Fruit fly (Drosophila melanogaster) whole organism, embryonic: ENCODE measurements around the gene corn.

Experiments used
- Ada2b ChIP-seq: fragments of 200-800 bp; sonication (Bioruptor generic); IDR thresholded peaks from 2 replicates; pipeline ENCODE4 v1.3.6; 2022; ENCODE audit warnings: missing biosample characterization, missing genetic modification characterization
- Atf6 ChIP-seq: fragments of 200-800 bp; sonication (Bioruptor generic); IDR thresholded peaks from 2 replicates; pipeline ENCODE4 v1.3.6; 2022; ENCODE audit warnings: missing biosample characterization, missing genetic modification characterization
- Blimp-1 ChIP-seq: fragments of 200-800 bp; sonication (Bioruptor generic); optimal IDR thresholded peaks from 3 replicates; lab custom pipeline; 2018; ENCODE audit warnings: missing biosample characterization, missing genetic modification characterization, mild to moderate bottlenecking, moderate library complexity, missing genetic modification reagents
- CG1024 ChIP-seq: fragments of 200-800 bp; sonication (Bioruptor generic); IDR thresholded peaks from 2 replicates; pipeline ENCODE4 v1.3.6; 2022; ENCODE audit warnings: missing biosample characterization, missing genetic modification characterization
- CG10959 ChIP-seq: fragments of 200-800 bp; sonication (Bioruptor generic); IDR thresholded peaks from 2 replicates; pipeline ENCODE4 v1.3.6; 2022; ENCODE audit warnings: missing biosample characterization, missing genetic modification characterization
- CG11093 ChIP-seq: fragments of 200-800 bp; sonication (Bioruptor generic); IDR thresholded peaks from 3 replicates; pipeline ENCODE4 v1.3.6; 2022; ENCODE audit warnings: missing biosample characterization, missing genetic modification characterization
- CG12071 ChIP-seq: fragments of 200-800 bp; sonication (Bioruptor generic); optimal IDR thresholded peaks from 3 replicates; lab custom pipeline; 2018; ENCODE audit warnings: missing biosample characterization, mild to moderate bottlenecking, missing genetic modification characterization
- CG1233 ChIP-seq: fragments of 200-800 bp; sonication (Bioruptor generic); optimal IDR thresholded peaks from 4 replicates; lab custom pipeline; 2018; ENCODE audit warnings: missing biosample characterization, mild to moderate bottlenecking, missing genetic modification characterization
- CG14965 ChIP-seq: fragments of 200-800 bp; sonication (Bioruptor generic); optimal IDR thresholded peaks from 2 replicates; lab custom pipeline; 2016; ENCODE audit warnings: missing biosample characterization, missing genetic modification characterization, borderline replicate concordance
- CG15269 ChIP-seq: fragments of 200-800 bp; sonication (Bioruptor generic); optimal IDR thresholded peaks from 2 replicates; lab custom pipeline; 2018; ENCODE audit warnings: missing biosample characterization, mild to moderate bottlenecking, missing genetic modification characterization, moderate library complexity
- CG16813 ChIP-seq: fragments of 200-800 bp; sonication (Bioruptor generic); IDR thresholded peaks from 3 replicates; pipeline ENCODE4 v1.3.6; 2022; ENCODE audit warnings: missing biosample characterization, missing genetic modification characterization; ENCODE audit not compliant: partially characterized antibody
- CG17186 ChIP-seq: fragments of 200-800 bp; sonication (Bioruptor generic); optimal IDR thresholded peaks from 3 replicates; lab custom pipeline; 2017; ENCODE audit warnings: missing biosample characterization, missing genetic modification reagents, missing genetic modification characterization
- CG17359 ChIP-seq: fragments of 200-800 bp; sonication (Bioruptor generic); optimal IDR thresholded peaks from 3 replicates; lab custom pipeline; 2018; ENCODE audit warnings: missing biosample characterization, mild to moderate bottlenecking, missing genetic modification characterization, moderate library complexity
- CG17361 ChIP-seq: fragments of 200-800 bp; sonication (Bioruptor generic); IDR thresholded peaks from 3 replicates; pipeline ENCODE4 v1.3.6; 2022; ENCODE audit warnings: missing biosample characterization, missing genetic modification characterization
- CG1832 ChIP-seq: fragments of 200-800 bp; sonication (Bioruptor generic); optimal IDR thresholded peaks from 2 replicates; lab custom pipeline; 2017; ENCODE audit warnings: missing biosample characterization, mild to moderate bottlenecking, missing genetic modification characterization, inconsistent platforms
- CG2712 ChIP-seq: fragments of 200-800 bp; optimal IDR thresholded peaks from 3 replicates; lab custom pipeline; 2019; ENCODE audit warnings: missing biosample characterization, mild to moderate bottlenecking, missing genetic modification characterization, moderate library complexity
- CG34422 ChIP-seq: fragments of 200-800 bp; sonication (Bioruptor generic); IDR thresholded peaks from 3 replicates; pipeline ENCODE4 v1.3.6; 2022; ENCODE audit warnings: missing biosample characterization, missing genetic modification characterization
- CG3726 ChIP-seq: fragments of 200-800 bp; sonication (Bioruptor generic); IDR thresholded peaks from 3 replicates; pipeline ENCODE4, ENCODE4 v1.3.6; 2022; ENCODE audit warnings: missing biosample characterization, missing genetic modification characterization
- CG3847 ChIP-seq: fragments of 200-800 bp; sonication (Bioruptor generic); IDR thresholded peaks from 2 replicates; pipeline ENCODE4 v1.3.6; 2022; ENCODE audit warnings: missing biosample characterization, missing genetic modification characterization
- CG6654 ChIP-seq: fragments of 200-800 bp; sonication (Bioruptor generic); optimal IDR thresholded peaks from 2 replicates; lab custom pipeline; 2017; ENCODE audit warnings: missing biosample characterization, mild to moderate bottlenecking, missing genetic modification characterization
- CG8924 ChIP-seq: fragments of 200-800 bp; optimal IDR thresholded peaks from 3 replicates; lab custom pipeline; 2019; ENCODE audit warnings: missing biosample characterization, mild to moderate bottlenecking, missing genetic modification characterization, moderate library complexity
- CG9437 ChIP-seq: fragments of 200-800 bp; sonication (Bioruptor generic); optimal IDR thresholded peaks from 2 replicates; lab custom pipeline; 2018; ENCODE audit warnings: missing biosample characterization, mild to moderate bottlenecking, missing genetic modification characterization
- CG9817 ChIP-seq: fragments of 200-800 bp; sonication (Bioruptor generic); optimal IDR thresholded peaks from 2 replicates; lab custom pipeline; 2018; ENCODE audit warnings: missing biosample characterization, mild to moderate bottlenecking, missing genetic modification characterization, moderate library complexity
- Chrac-16 ChIP-seq: fragments of 200-800 bp; sonication (Bioruptor generic); optimal IDR thresholded peaks from 3 replicates; lab custom pipeline; 2016; ENCODE audit warnings: missing biosample characterization, missing genetic modification characterization
- CoRest ChIP-seq: fragments of 200-800 bp; sonication (Bioruptor generic); optimal IDR thresholded peaks from 3 replicates; lab custom pipeline; 2018; ENCODE audit warnings: missing biosample characterization, mild to moderate bottlenecking, missing genetic modification characterization, moderate library complexity
- Dll ChIP-seq: fragments of 200-800 bp; sonication (Bioruptor generic); IDR thresholded peaks from 4 replicates; pipeline ENCODE4 v1.3.6; 2022; ENCODE audit warnings: missing biosample characterization, missing genetic modification characterization; ENCODE audit not compliant: partially characterized antibody
- Eip74EF ChIP-seq, 2 experiments: fragments of 200-800 bp in 1 of 2; fragments of >200 bp in 1 of 2; sonication (Bioruptor generic) in 1 of 2; optimal IDR thresholded peaks; 2 replicates each; lab custom pipeline; 2017 to 2019; ENCODE audit warnings: missing biosample characterization in 2 of 2, missing genetic modification characterization in 2 of 2, mild to moderate bottlenecking in 1 of 2, moderate library complexity in 1 of 2
- GATAe ChIP-seq: fragments of 200-800 bp; sonication (Bioruptor generic); conservative IDR thresholded peaks from 2 replicates; pipeline ENCODE4 v1.3.6; 2022; ENCODE audit warnings: missing biosample characterization, missing genetic modification characterization
- NFAT ChIP-seq: fragments of 200-800 bp; sonication (Bioruptor generic); IDR thresholded peaks from 2 replicates; pipeline ENCODE4 v1.3.6; 2022; ENCODE audit warnings: missing biosample characterization, missing genetic modification characterization
- Nf-YC ChIP-seq: fragments of 200-800 bp; optimal IDR thresholded peaks from 3 replicates; lab custom pipeline; 2019; ENCODE audit warnings: missing biosample characterization, mild to moderate bottlenecking, missing genetic modification characterization, moderate library complexity
- Pdp1 ChIP-seq, 2 experiments: fragments of 200-800 bp; sonication (Bioruptor generic); optimal IDR thresholded peaks; 3 replicates each; lab custom pipeline; 2016; ENCODE audit warnings: missing biosample characterization in 2 of 2, missing genetic modification characterization in 2 of 2, mild to moderate bottlenecking in 1 of 2, moderate library complexity in 1 of 2
- Sin3A ChIP-seq: fragments of >200 bp; optimal IDR thresholded peaks from 2 replicates; lab custom pipeline; 2018
- Sox102F ChIP-seq: fragments of 200-800 bp; sonication (Bioruptor generic); optimal IDR thresholded peaks from 2 replicates; lab custom pipeline; 2018; ENCODE audit warnings: missing biosample characterization, mild to moderate bottlenecking, missing genetic modification characterization, moderate library complexity
- Spps ChIP-seq: fragments of 200-800 bp; sonication (Bioruptor generic); optimal IDR thresholded peaks from 2 replicates; lab custom pipeline; 2018; ENCODE audit warnings: missing biosample characterization, mild to moderate bottlenecking, missing genetic modification characterization
- Taf1 ChIP-seq: fragments of 200-800 bp; sonication (Bioruptor generic); IDR thresholded peaks from 2 replicates; pipeline ENCODE4 v1.3.6; 2022; ENCODE audit warnings: missing biosample characterization, missing genetic modification characterization
- Xrp1 ChIP-seq: fragments of 200-800 bp; sonication (Bioruptor generic); IDR thresholded peaks from 2 replicates; pipeline ENCODE4 v1.3.6; 2022; ENCODE audit warnings: missing biosample characterization, missing genetic modification characterization
- ap ChIP-seq: fragments of 200-800 bp; sonication (Bioruptor generic); IDR thresholded peaks from 2 replicates; pipeline ENCODE4 v1.3.6; 2022; ENCODE audit warnings: missing biosample characterization, missing genetic modification characterization
- ara ChIP-seq: fragments of 200-800 bp; sonication (Bioruptor generic); IDR thresholded peaks from 2 replicates; pipeline ENCODE4 v1.3.6; 2022; ENCODE audit warnings: missing biosample characterization, missing genetic modification characterization
- ato ChIP-seq: fragments of 200-800 bp; sonication (Bioruptor generic); IDR thresholded peaks from 2 replicates; pipeline ENCODE4 v1.3.6; 2022; ENCODE audit warnings: missing biosample characterization, missing genetic modification characterization; ENCODE audit not compliant: partially characterized antibody
- chn ChIP-seq: fragments of 200-800 bp; sonication (Bioruptor generic); optimal IDR thresholded peaks from 2 replicates; lab custom pipeline; 2016; ENCODE audit warnings: missing biosample characterization, missing genetic modification characterization
- dati ChIP-seq: fragments of 200-800 bp; sonication (Bioruptor generic); IDR thresholded peaks from 2 replicates; pipeline ENCODE4 v1.3.6; 2022; ENCODE audit warnings: missing biosample characterization, missing genetic modification characterization
- gcm ChIP-seq: fragments of 200-800 bp; sonication (Bioruptor generic); optimal IDR thresholded peaks from 2 replicates; lab custom pipeline; 2019; ENCODE audit warnings: missing biosample characterization, mild to moderate bottlenecking, missing genetic modification characterization, moderate library complexity
- gem ChIP-seq: fragments of 200-800 bp; sonication (Bioruptor generic); optimal IDR thresholded peaks from 2 replicates; lab custom pipeline; 2019; ENCODE audit warnings: missing biosample characterization, mild to moderate bottlenecking, missing genetic modification characterization, moderate library complexity
- hbn ChIP-seq: fragments of 200-800 bp; sonication (Bioruptor generic); IDR thresholded peaks from 2 replicates; pipeline ENCODE4 v1.3.6; 2022; ENCODE audit warnings: missing biosample characterization, missing genetic modification characterization; ENCODE audit not compliant: partially characterized antibody
- insv ChIP-seq, 2 experiments: fragments of 200-800 bp; sonication (Bioruptor generic); optimal IDR thresholded peaks; 3 replicates each; lab custom pipeline; 2016 to 2018; ENCODE audit warnings: missing biosample characterization in 2 of 2, missing genetic modification characterization in 2 of 2
- jigr1 ChIP-seq: fragments of 200-800 bp; sonication (Bioruptor generic); IDR thresholded peaks from 3 replicates; pipeline ENCODE4 v1.3.6; 2022; ENCODE audit warnings: missing biosample characterization, missing genetic modification characterization
- so ChIP-seq: fragments of 200-800 bp; sonication (Bioruptor generic); IDR thresholded peaks from 3 replicates; pipeline ENCODE4 v1.3.6; 2022; ENCODE audit warnings: missing biosample characterization, missing genetic modification characterization
- yki ChIP-seq: fragments of >200 bp; optimal IDR thresholded peaks from 3 replicates; lab custom pipeline; 2018

Gene corn

dm6 chr3L:7133699-7134655 lies 22.9 kb downstream of the corn start, which contains the start of gene melt (continued):
- peak; percentile 79 for TF ChIP-seq Xrp1 (GFP tag; lab: Robert Waterston, UW)
- TF ChIP-seq CG17359 (tag; lab: Kevin White, UChicago), result peak; percentile 77
- TF ChIP-seq Sox102F, result peak; percentile 84
- peak; percentile 73 for TF ChIP-seq Blimp-1 (GFP tag; lab: Kevin White, UChicago)
- TF ChIP-seq CG8924 (tag; lab: Kevin White, UChicago), result peak; percentile 94
- TF ChIP-seq so (GFP tag; lab: Robert Waterston, UW), result peak; percentile 67; the same call in 2 of the 3 replicates
- TF ChIP-seq GATAe (GFP tag; lab: Robert Waterston, UW), result no peak
- peak; percentile 88 for TF ChIP-seq CG9437 (GFP tag; lab: Kevin White, UChicago)
- no peak for TF ChIP-seq CG1832 (GFP tag; lab: Kevin White, UChicago)
- peak; percentile 5 for TF ChIP-seq CG17186
- peak; percentile 47 for TF ChIP-seq ap
- peak; percentile 85 for TF ChIP-seq Chrac-16 (GFP tag; lab: Kevin White, UChicago)
- peak; percentile 82; the same call in 2 of the 3 replicates for TF ChIP-seq CG11093 (GFP tag; lab: Robert Waterston, UW)
- TF ChIP-seq insv (GFP tag; optimal IDR thresholded peaks at IDR 0.05; lab: Kevin White, UChicago), result peak; percentile 37 to 56
- peak; percentile 75 for TF ChIP-seq Nf-YC
- TF ChIP-seq CG3726 (GFP tag; lab: Robert Waterston, UW), result no peak
- TF ChIP-seq ato (GFP tag; lab: Robert Waterston, UW), result 0 out of 2 replicates have a peak, but pooled peaks have one; percentile 40
- peak; percentile 74 for TF ChIP-seq CG9817 (tag; lab: Kevin White, UChicago)
- TF ChIP-seq CG1024, result no peak
- TF ChIP-seq CG2712 (tag; lab: Kevin White, UChicago), result peak; percentile 93
- peak; percentile 82 for TF ChIP-seq gcm (GFP tag; lab: Kevin White, UChicago)
- TF ChIP-seq Dll, result no peak
- TF ChIP-seq ara, result peak; percentile 76
- TF ChIP-seq CG1233 (GFP tag; lab: Kevin White, UChicago), result peak; percentile 90
- peak; percentile 59 for TF ChIP-seq CG14965 (GFP tag; lab: Kevin White, UChicago)
- peak; percentile 67 for TF ChIP-seq CG34422 (GFP tag; lab: Robert Waterston, UW)
- TF ChIP-seq CG15269 (tag; lab: Kevin White, UChicago), result peak; percentile 87
- TF ChIP-seq hbn (GFP tag; lab: Robert Waterston, UW), result no peak
- peak; percentile 43 for TF ChIP-seq Taf1
- TF ChIP-seq Ada2b, result peak; percentile 67
- TF ChIP-seq chn (GFP tag; lab: Kevin White, UChicago), result peak; percentile 92
- peak; percentile 76 for TF ChIP-seq CG3847 (GFP tag; lab: Robert Waterston, UW)
- TF ChIP-seq CG12071 (GFP tag; lab: Kevin White, UChicago), result peak; percentile 35
- peak; percentile 96 for TF ChIP-seq CG17361 (GFP tag; lab: Robert Waterston, UW)
- no peak for TF ChIP-seq dati (GFP tag; lab: Robert Waterston, UW)
- TF ChIP-seq Eip74EF (GFP tag; optimal IDR thresholded peaks at IDR 0.05; lab: Kevin White, UChicago), result peak in 1 of 2 experiments; percentile 87
- peak; percentile 85 for TF ChIP-seq Atf6 (GFP tag; lab: Robert Waterston, UW)
- TF ChIP-seq gem (tag; lab: Kevin White, UChicago), result peak; percentile 94
- TF ChIP-seq CG10959 (GFP tag; lab: Robert Waterston, UW), result peak; percentile 61; the same call in 1 of the 2 replicates
- peak; percentile 65 for TF ChIP-seq CG6654
- TF ChIP-seq yki, result peak; percentile 64
- 0 out of 3 replicates have a peak, but pooled peaks have one; percentile 66 for TF ChIP-seq jigr1 (GFP tag; lab: Robert Waterston, UW)
- TF ChIP-seq NFAT (GFP tag; lab: Robert Waterston, UW), result peak; percentile 60
- peak; percentile 32 for TF ChIP-seq Spps (tag; lab: Kevin White, UChicago)
- TF ChIP-seq Sin3A (lab: Kevin White, UChicago), result no peak
- 0 out of 3 replicates have a peak, but pooled peaks have one; percentile 13 for TF ChIP-seq CG16813 (GFP tag; lab: Robert Waterston, UW)
- peak; percentile 84 to 90 for TF ChIP-seq Pdp1 (GFP tag; optimal IDR thresholded peaks at IDR 0.05; lab: Kevin White, UChicago)
- peak; percentile 94 for TF ChIP-seq CoRest
